Worm (Caenorhabditis elegans) whole organism, L4 larva: ENCODE measurements around the gene C47E8.11.

Experiments
- Y105C5A.15 ChIP-seq: fragments of 200-800 bp; sonication (Bioruptor generic); IDR thresholded peaks from 2 replicates; pipeline ENCODE4 v1.3.6; 2022; ENCODE audit warnings: missing genetic modification characterization, missing compliant biosample characterization
- daf-12 ChIP-seq: fragments of 150-350 bp; optimal IDR thresholded peaks from 2 replicates; lab custom pipeline; 2014; ENCODE audit warnings: missing biosample characterization, missing genetic modification reagents, missing genetic modification characterization
- dve-1 ChIP-seq: sonication (generic microtip); optimal IDR thresholded peaks from 2 replicates; lab custom pipeline; 2017; ENCODE audit warnings: antibody characterized with exemption, mild to moderate bottlenecking, missing genetic modification characterization, missing compliant biosample characterization; ENCODE audit not compliant: insufficient read depth
- egl-27 ChIP-seq: sonication (generic microtip); optimal IDR thresholded peaks from 3 replicates; lab custom pipeline; 2017; ENCODE audit warnings: missing biosample characterization, missing genetic modification reagents, missing genetic modification characterization
- lin-15B ChIP-seq: fragments of 150-350 bp; sonication (generic microtip); optimal IDR thresholded peaks from 3 replicates; lab custom pipeline; 2014; ENCODE audit warnings: missing biosample characterization, missing genetic modification characterization
- nhr-111 ChIP-seq: fragments of 200-800 bp; sonication (Bioruptor generic); optimal IDR thresholded peaks from 2 replicates; lab custom pipeline; 2018; ENCODE audit warnings: mild to moderate bottlenecking, missing genetic modification characterization, missing compliant biosample characterization
- nhr-25 ChIP-seq: sonication (generic microtip); optimal IDR thresholded peaks from 2 replicates; lab custom pipeline; 2017; ENCODE audit warnings: missing genetic modification characterization, mild to moderate bottlenecking, missing compliant biosample characterization, antibody characterized with exemption, moderate library complexity, borderline replicate concordance; ENCODE audit not compliant: insufficient read depth
- php-3 ChIP-seq: fragments of 200-800 bp; sonication (Bioruptor generic); IDR thresholded peaks from 2 replicates; pipeline ENCODE4 v1.3.6; 2022; ENCODE audit warnings: missing genetic modification reagents, missing genetic modification characterization, missing compliant biosample characterization
- pqm-1 ChIP-seq: sonication (generic microtip); optimal IDR thresholded peaks from 2 replicates; lab custom pipeline; 2017; ENCODE audit warnings: missing biosample characterization, missing genetic modification characterization
- unc-130 ChIP-seq: sonication (generic microtip); optimal IDR thresholded peaks from 2 replicates; lab custom pipeline; 2016; ENCODE audit warnings: missing genetic modification reagents, missing genetic modification characterization, missing compliant biosample characterization
- unc-62 ChIP-seq, 3 experiments: fragments of 150-350 bp in 1 of 3; sonication (generic microtip); optimal IDR thresholded peaks in 2 of 3; peaks in 1 of 3; 1 replicate in 1 of 3; 2 replicates in 2 of 3; lab custom pipeline; 2014 to 2017; ENCODE audit warnings: missing biosample characterization in 3 of 3, missing genetic modification characterization in 3 of 3, missing genetic modification reagents in 3 of 3, missing genotype in 1 of 3
- zag-1 ChIP-seq: fragments of 150-350 bp; optimal IDR thresholded peaks from 2 replicates; lab custom pipeline; 2014; ENCODE audit warnings: missing biosample characterization, missing genetic modification characterization
- zfp-2 ChIP-seq: sonication (generic microtip); optimal IDR thresholded peaks from 2 replicates; lab custom pipeline; 2016; ENCODE audit warnings: mild to moderate bottlenecking, missing genetic modification characterization, missing compliant biosample characterization

DNA sequence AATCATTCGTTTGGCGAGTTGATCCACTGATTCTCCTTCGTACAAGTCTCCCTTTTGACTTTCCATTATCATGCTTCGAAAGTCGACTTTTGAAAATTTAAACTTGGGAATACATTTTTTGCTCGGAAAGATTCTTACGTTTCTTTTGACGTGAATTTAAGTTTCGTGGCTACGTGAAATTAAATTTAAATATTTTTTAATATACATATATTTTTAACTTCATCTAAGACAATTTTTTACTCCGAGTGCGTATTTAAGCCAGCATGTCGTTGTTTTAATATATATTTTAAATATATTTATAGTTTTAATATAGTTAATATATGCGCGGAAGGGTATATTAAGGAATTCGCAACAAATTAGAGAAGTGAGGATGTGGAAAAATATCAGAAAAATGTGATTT lies 27.2 kb downstream of the C47E8.11 start, which contains the start of gene R08A2.2:
- TF ChIP-seq pqm-1 (tag; lab: Kevin White, UChicago) (no peak), nhr-111 (no peak), unc-62 (GFP tag; optimal IDR thresholded peaks at IDR 0.05 in 1 of 2; lab: Kevin White, UChicago) (no peak), unc-62 (tag; optimal IDR thresholded peaks at IDR 0.05; lab: Kevin White, UChicago) (no peak), Y105C5A.15 (no peak), zag-1 (tag; lab: Kevin White, UChicago) (no peak), dve-1 (tag; lab: Kevin White, UChicago) (no peak), zfp-2 (tag; lab: Kevin White, UChicago) (no peak), lin-15B (tag; lab: Kevin White, UChicago) (no peak), unc-130 (GFP tag; lab: Kevin White, UChicago) (no peak), daf-12 (no peak), nhr-25 (no peak), egl-27 (tag; lab: Kevin White, UChicago) (no peak), php-3 (GFP tag; lab: Robert Waterston, UW) (no peak)
